Worm (Caenorhabditis elegans): ENCODE measurements around the gene hosl-1.

The hosl-1 gene

ce11 chrX:4664649-4665048, 27.7 kb downstream of the hosl-1 start (continued):
- TF ChIP-seq F26F4.8 (GFP tag; conservative IDR thresholded peaks at IDR 0.05) (no peak), aly-2 (tag; optimal IDR thresholded peaks at IDR 0.05) (no peak)

ce11 chrX:4667788-4668187, 30.9 kb downstream of the hosl-1 start, which contains the start of gene mfsd-12:
Gene mfsd-12 (plus strand): TSS chrX:4668088.
- TF ChIP-seq unc-39 (tag; optimal IDR thresholded peaks at IDR 0.05) (no peak), daf-12 (tag; optimal IDR thresholded peaks at IDR 0.05) (no peak), mes-2 (tag; optimal IDR thresholded peaks at IDR 0.05; ENCODE audit: poor library complexity, severe bottlenecking) (peak; percentile 21)

- TF ChIP-seq ceh-44 (GFP tag; IDR thresholded peaks at IDR 0.05) (no peak), daf-16 (GFP tag; optimal IDR thresholded peaks at IDR 0.05) (no peak), daf-16 (tag; optimal IDR thresholded peaks at IDR 0.05) (peak; percentile 47), mdt-29 (GFP tag; IDR thresholded peaks at IDR 0.05) (no peak), dve-1 (tag; optimal IDR thresholded peaks at IDR 0.05; ENCODE audit: insufficient read depth) (peak; percentile 53), hlh-11 (tag; optimal IDR thresholded peaks at IDR 0.05) (peak; percentile 32), dmd-6 (GFP tag; IDR thresholded peaks at IDR 0.05) (peak; percentile 86), ces-1 (GFP tag; optimal IDR thresholded peaks at IDR 0.05) (no peak), tra-1 (GFP tag; IDR thresholded peaks at IDR 0.05) (0 out of 2 replicates have a peak, but pooled peaks have one; percentile 36)
Observed at ce11 chrX:4671837-4672236, 34.9 kb downstream of the hosl-1 start.

ce11 chrX:4673165-4673756, 36.3 kb downstream of the hosl-1 start, which contains the start of gene tmem-135:
Gene tmem-135 (plus strand): TSS chrX:4673706.
- TF ChIP-seq dmd-9 (GFP tag; IDR thresholded peaks at IDR 0.05) (no peak), Y48G9A.11 (GFP tag; IDR thresholded peaks at IDR 0.05) (no peak), dpl-1 (GFP tag; optimal IDR thresholded peaks at IDR 0.05) (no peak), mxl-2 (GFP tag; conservative IDR thresholded peaks at IDR 0.05) (no peak), nhr-48 (tag; optimal IDR thresholded peaks at IDR 0.05) (no peak), ceh-44 (GFP tag; IDR thresholded peaks at IDR 0.05) (no peak), F26F4.8 (GFP tag; conservative IDR thresholded peaks at IDR 0.05) (no peak), nhr-102 (tag; optimal IDR thresholded peaks at IDR 0.05) (no peak), Y105C5A.15 (GFP tag; IDR thresholded peaks at IDR 0.05) (no peak), ceh-32 (tag; optimal IDR thresholded peaks at IDR 0.05; ENCODE audit: poor library complexity) (no peak), hlh-11 (tag; optimal IDR thresholded peaks at IDR 0.05) (peak; percentile 25), mdl-1 (tag; optimal IDR thresholded peaks at IDR 0.05) (no peak), ceh-28 (tag; optimal IDR thresholded peaks at IDR 0.05) (no peak), Y5F2A.4 (GFP tag; optimal IDR thresholded peaks at IDR 0.05) (no peak), ZK337.2 (GFP tag; IDR thresholded peaks at IDR 0.05) (no peak), skn-1 (tag; optimal IDR thresholded peaks at IDR 0.05) (no peak), unc-62 (GFP tag; optimal IDR thresholded peaks at IDR 0.05 in 1 of 2) (no peak), unc-62 (tag; optimal IDR thresholded peaks at IDR 0.05) (no peak), nhr-76 (tag; optimal IDR thresholded peaks at IDR 0.05) (no peak), lin-29 (GFP tag; IDR thresholded peaks at IDR 0.05) (no peak), hlh-30 (tag; optimal IDR thresholded peaks at IDR 0.05; ENCODE audit: insufficient read depth) (peak; percentile 27), tra-1 (GFP tag; IDR thresholded peaks at IDR 0.05) (no peak), php-3 (GFP tag; IDR thresholded peaks at IDR 0.05) (0 out of 2 replicates have a peak, but pooled peaks have one; percentile 9), nhr-28 (tag; optimal IDR thresholded peaks at IDR 0.05) (peak; percentile 59), nhr-237 (tag; optimal IDR thresholded peaks at IDR 0.05) (no peak), lir-3 (tag; optimal IDR thresholded peaks at IDR 0.05) (no peak), F37D6.2 (tag; optimal IDR thresholded peaks at IDR 0.05) (no peak), dmd-8 (GFP tag; IDR thresholded peaks at IDR 0.05) (no peak), F10B5.3 (tag; optimal IDR thresholded peaks at IDR 0.05) (no peak), egl-27 (tag; optimal IDR thresholded peaks at IDR 0.05) (no peak), pqm-1 (tag; optimal IDR thresholded peaks at IDR 0.05) (peak; percentile 0), egl-43 (GFP tag; IDR thresholded peaks at IDR 0.05) (no peak), mdt-29 (GFP tag; IDR thresholded peaks at IDR 0.05) (no peak), daf-16 (GFP tag; optimal IDR thresholded peaks at IDR 0.05) (no peak), daf-16 (tag; optimal IDR thresholded peaks at IDR 0.05) (peak; percentile 24), daf-19 (GFP tag; conservative IDR thresholded peaks at IDR 0.05) (no peak), nhr-77 (tag; optimal IDR thresholded peaks at IDR 0.05) (no peak), zag-1 (tag; optimal IDR thresholded peaks at IDR 0.05) (no peak)
